Worm (Caenorhabditis elegans) whole organism, L4 larva: ENCODE results near the gene R01B10.3.
"Not testable (repeated sequence)": the region's sequence is repeated elsewhere in the genome, so short reads cannot be mapped to it uniquely, and the experiment has no call there.

Experiments
- F44E2.7 ChIP-seq: fragments of 200-800 bp; sonication (Bioruptor generic); IDR thresholded peaks from 2 replicates; pipeline ENCODE4 v2.1.2; 2022; ENCODE audit warnings: missing genetic modification characterization, missing compliant biosample characterization
- T26A8.4 ChIP-seq: fragments of 200-800 bp; sonication (Bioruptor generic); IDR thresholded peaks from 2 replicates; pipeline ENCODE4 v1.3.6; 2022; ENCODE audit warnings: missing genetic modification characterization, missing compliant biosample characterization
- Y48G9A.11 ChIP-seq: fragments of 200-800 bp; sonication (Bioruptor generic); IDR thresholded peaks from 2 replicates; pipeline ENCODE4 v1.3.6; 2022; ENCODE audit warnings: missing genetic modification reagents, missing genetic modification characterization, missing compliant biosample characterization
- ZK337.2 ChIP-seq: fragments of 200-800 bp; sonication (Bioruptor generic); IDR thresholded peaks from 2 replicates; pipeline ENCODE4 v1.3.6; 2022; ENCODE audit warnings: missing genetic modification reagents, missing genetic modification characterization, missing compliant biosample characterization
- ZK546.5 ChIP-seq, 2 experiments: sonication (generic microtip); optimal IDR thresholded peaks; 2 replicates each; lab custom pipeline; 2017; ENCODE audit warnings: missing biosample characterization in 2 of 2, missing genetic modification characterization in 2 of 2
- aha-1 ChIP-seq: fragments of 150-350 bp; peaks from one replicate; lab custom pipeline; 2014; ENCODE audit warnings: missing biosample characterization, missing genetic modification characterization
- attf-4 ChIP-seq: sonication (generic microtip); optimal IDR thresholded peaks from 3 replicates; lab custom pipeline; 2017; ENCODE audit warnings: missing biosample characterization, missing genetic modification characterization
- ceh-62 ChIP-seq: sonication (generic microtip); optimal IDR thresholded peaks from 2 replicates; lab custom pipeline; 2017; ENCODE audit warnings: missing biosample characterization, missing genetic modification characterization
- daf-16 ChIP-seq, 3 experiments: sonication (generic microtip); optimal IDR thresholded peaks; 2 replicates each; lab custom pipeline; 2016 to 2017; ENCODE audit warnings: missing genetic modification characterization in 3 of 3, missing genetic modification reagents in 3 of 3, mild to moderate bottlenecking in 2 of 3, missing compliant biosample characterization in 2 of 3, missing biosample characterization in 1 of 3, moderate library complexity in 1 of 3
- dve-1 ChIP-seq: sonication (generic microtip); optimal IDR thresholded peaks from 2 replicates; lab custom pipeline; 2017; ENCODE audit warnings: antibody characterized with exemption, mild to moderate bottlenecking, missing genetic modification characterization, missing compliant biosample characterization; ENCODE audit not compliant: insufficient read depth
- egl-27 ChIP-seq: sonication (generic microtip); optimal IDR thresholded peaks from 3 replicates; lab custom pipeline; 2017; ENCODE audit warnings: missing biosample characterization, missing genetic modification reagents, missing genetic modification characterization
- egl-43 ChIP-seq: fragments of 200-800 bp; sonication (Bioruptor generic); IDR thresholded peaks from 2 replicates; pipeline ENCODE4 v1.3.6; 2022; ENCODE audit warnings: missing genetic modification reagents, missing genetic modification characterization, missing compliant biosample characterization
- gei-8 ChIP-seq: fragments of 200-800 bp; sonication (Bioruptor generic); optimal IDR thresholded peaks from 2 replicates; lab custom pipeline; 2018; ENCODE audit warnings: mild to moderate bottlenecking, missing genetic modification characterization, missing compliant biosample characterization
- hlh-11 ChIP-seq: fragments of 200-800 bp; sonication (Bioruptor generic); optimal IDR thresholded peaks from 2 replicates; lab custom pipeline; 2018; ENCODE audit warnings: mild to moderate bottlenecking, missing genetic modification characterization, missing compliant biosample characterization
- jun-1 ChIP-seq: fragments of 150-350 bp; optimal IDR thresholded peaks from 2 replicates; lab custom pipeline; 2014; ENCODE audit warnings: missing biosample characterization, missing genetic modification reagents, missing genetic modification characterization
- lin-13 ChIP-seq: fragments of 150-350 bp; optimal IDR thresholded peaks from 2 replicates; lab custom pipeline; 2014; ENCODE audit warnings: missing biosample characterization, missing genetic modification reagents, missing genetic modification characterization
- lin-15B ChIP-seq: fragments of 150-350 bp; sonication (generic microtip); optimal IDR thresholded peaks from 3 replicates; lab custom pipeline; 2014; ENCODE audit warnings: missing biosample characterization, missing genetic modification characterization
- lin-29 ChIP-seq: fragments of 200-800 bp; sonication (Bioruptor generic); IDR thresholded peaks from 2 replicates; pipeline ENCODE4 v1.3.6; 2022; ENCODE audit warnings: missing genetic modification reagents, missing genetic modification characterization, missing compliant biosample characterization
- lir-3 ChIP-seq: sonication (generic microtip); optimal IDR thresholded peaks from 2 replicates; lab custom pipeline; 2016; ENCODE audit warnings: mild to moderate bottlenecking, missing genetic modification characterization, missing compliant biosample characterization
- mdl-1 ChIP-seq, 2 experiments: fragments of 150-350 bp in 1 of 2; sonication (generic microtip) in 1 of 2; optimal IDR thresholded peaks; 2 replicates each; lab custom pipeline; 2014 to 2017; ENCODE audit warnings: missing biosample characterization in 2 of 2, missing genetic modification characterization in 2 of 2
- nhr-25 ChIP-seq: sonication (generic microtip); optimal IDR thresholded peaks from 2 replicates; lab custom pipeline; 2017; ENCODE audit warnings: missing genetic modification characterization, mild to moderate bottlenecking, missing compliant biosample characterization, antibody characterized with exemption, moderate library complexity, borderline replicate concordance; ENCODE audit not compliant: insufficient read depth
- nhr-48 ChIP-seq: sonication (generic microtip); optimal IDR thresholded peaks from 2 replicates; lab custom pipeline; 2016; ENCODE audit warnings: mild to moderate bottlenecking, missing genetic modification characterization, missing compliant biosample characterization
- nhr-6 ChIP-seq: fragments of 150-350 bp; optimal IDR thresholded peaks from 2 replicates; lab custom pipeline; 2014; ENCODE audit warnings: missing biosample characterization, missing genetic modification characterization
- pha-4 ChIP-seq, 2 experiments: fragments of 150-350 bp in 1 of 2; fragments of 200-800 bp in 1 of 2; sonication (Bioruptor generic) in 1 of 2; IDR thresholded peaks in 1 of 2; optimal IDR thresholded peaks in 1 of 2; 2 replicates each; pipeline versions ENCODE4 v1.3.6 to Lab custom; 2014 to 2022; ENCODE audit warnings: missing genetic modification characterization in 2 of 2, missing genetic modification reagents in 2 of 2, missing biosample characterization in 1 of 2, missing compliant biosample characterization in 1 of 2
- pqm-1 ChIP-seq: sonication (generic microtip); optimal IDR thresholded peaks from 2 replicates; lab custom pipeline; 2017; ENCODE audit warnings: missing biosample characterization, missing genetic modification characterization
- saeg-2 ChIP-seq: fragments of 200-800 bp; sonication (Bioruptor generic); IDR thresholded peaks from 2 replicates; pipeline ENCODE4 v1.3.6; 2022; ENCODE audit warnings: missing genetic modification reagents, missing genetic modification characterization, missing compliant biosample characterization
- set-16 ChIP-seq: fragments of 200-800 bp; sonication (Bioruptor generic); IDR thresholded peaks from 2 replicates; pipeline ENCODE4 v1.3.6; 2022; ENCODE audit warnings: missing genetic modification reagents, missing genetic modification characterization, missing compliant biosample characterization
- skn-1 ChIP-seq: fragments of 150-350 bp; optimal IDR thresholded peaks from 2 replicates; lab custom pipeline; 2014; ENCODE audit warnings: missing biosample characterization, missing genetic modification characterization
- spr-1 ChIP-seq: sonication (generic microtip); optimal IDR thresholded peaks from 2 replicates; lab custom pipeline; 2016; ENCODE audit warnings: mild to moderate bottlenecking, missing genetic modification characterization, missing compliant biosample characterization
- spr-3 ChIP-seq: fragments of 200-800 bp; sonication (Bioruptor generic); optimal IDR thresholded peaks from 2 replicates; lab custom pipeline; 2018; ENCODE audit warnings: mild to moderate bottlenecking, missing genetic modification characterization, missing compliant biosample characterization
- tra-1 ChIP-seq: fragments of 200-800 bp; sonication (Bioruptor generic); IDR thresholded peaks from 2 replicates; pipeline ENCODE4 v1.3.6; 2022; ENCODE audit warnings: missing genetic modification reagents, missing genetic modification characterization, missing compliant biosample characterization
- ztf-7 ChIP-seq: fragments of 150-350 bp; optimal IDR thresholded peaks from 2 replicates; lab custom pipeline; 2014; ENCODE audit warnings: missing biosample characterization, missing genetic modification characterization

Gene R01B10.3

DNA sequence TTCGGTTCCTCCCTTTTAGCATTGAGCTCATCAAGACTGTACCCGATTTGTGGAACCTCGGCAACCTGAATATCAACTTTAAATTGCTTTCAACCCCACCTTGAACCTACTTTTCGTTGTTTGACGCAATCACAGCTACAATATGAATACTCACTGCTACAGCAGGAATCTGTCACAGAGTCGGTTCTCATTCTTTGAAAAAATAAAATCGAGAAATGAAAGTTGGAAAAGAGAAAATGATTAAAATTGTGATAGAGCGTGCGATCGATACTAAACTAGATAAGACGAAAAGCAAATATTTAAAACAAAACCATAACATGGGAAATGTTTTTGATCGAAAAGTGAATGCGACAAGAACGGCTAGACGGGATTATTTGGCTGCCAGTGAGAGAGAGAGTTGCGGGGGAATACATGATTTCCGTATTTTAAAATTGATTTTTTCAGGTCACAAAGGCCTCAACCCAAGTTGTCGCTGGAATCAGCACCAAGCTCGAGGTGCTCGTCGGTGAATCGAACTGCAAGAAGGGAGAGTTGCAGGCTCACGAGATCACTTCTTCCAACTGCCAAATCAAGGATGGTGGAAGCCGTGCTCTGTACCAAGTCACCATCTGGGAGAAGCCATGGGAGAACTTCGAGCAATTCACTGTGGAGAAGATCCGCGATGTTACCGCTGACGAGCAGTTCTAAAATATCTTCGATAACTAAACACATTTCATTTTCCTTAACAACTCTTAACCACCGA is at the start of gene R01B10.3:
Gene R01B10.3 (minus strand): TSS at position 277 of the 742 bp plus-strand sequence.
- TF ChIP-seq egl-43 (GFP tag; lab: Robert Waterston, UW): 0 out of 2 replicates have a peak, but pooled peaks have one; percentile 24
- TF ChIP-seq Y48G9A.11: 0 out of 2 replicates have a peak, but pooled peaks have one; percentile 31
- TF ChIP-seq lin-29 (GFP tag; lab: Robert Waterston, UW): no peak
- no peak for TF ChIP-seq daf-16 (GFP tag; optimal IDR thresholded peaks at IDR 0.05; lab: Kevin White, UChicago)
- TF ChIP-seq daf-16 (tag; optimal IDR thresholded peaks at IDR 0.05; lab: Kevin White, UChicago): peak; percentile 12
- no peak for TF ChIP-seq skn-1 (tag; lab: Kevin White, UChicago)
- TF ChIP-seq dve-1 (tag; lab: Kevin White, UChicago): peak; percentile 0
- peak; percentile 9; the same call in 1 of the 2 replicates for TF ChIP-seq T26A8.4
- no peak for TF ChIP-seq nhr-6 (tag; lab: Kevin White, UChicago)

DNA sequence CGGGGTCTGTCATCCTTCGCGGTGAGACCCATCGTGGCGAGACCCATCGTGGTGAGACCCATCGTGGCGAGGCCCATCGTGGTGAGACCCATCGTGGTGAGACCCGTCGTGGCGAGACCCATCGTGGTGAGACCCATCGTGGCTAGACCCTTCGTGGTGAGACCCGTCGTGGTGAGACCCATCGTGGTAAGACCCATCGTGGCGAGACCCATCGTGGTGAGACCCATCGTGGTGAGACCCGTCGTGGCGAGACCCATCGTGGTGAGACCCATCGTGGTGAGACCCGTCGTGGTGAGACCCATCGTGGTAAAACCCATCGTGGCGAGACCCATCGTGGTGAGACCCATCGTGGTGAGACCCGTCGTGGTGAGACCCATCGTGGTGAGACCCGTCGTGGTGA is 46.7 kb upstream of the R01B10.3 start:
- peak; percentile 71 for TF ChIP-seq set-16 (GFP tag; lab: Robert Waterston, UW)

DNA sequence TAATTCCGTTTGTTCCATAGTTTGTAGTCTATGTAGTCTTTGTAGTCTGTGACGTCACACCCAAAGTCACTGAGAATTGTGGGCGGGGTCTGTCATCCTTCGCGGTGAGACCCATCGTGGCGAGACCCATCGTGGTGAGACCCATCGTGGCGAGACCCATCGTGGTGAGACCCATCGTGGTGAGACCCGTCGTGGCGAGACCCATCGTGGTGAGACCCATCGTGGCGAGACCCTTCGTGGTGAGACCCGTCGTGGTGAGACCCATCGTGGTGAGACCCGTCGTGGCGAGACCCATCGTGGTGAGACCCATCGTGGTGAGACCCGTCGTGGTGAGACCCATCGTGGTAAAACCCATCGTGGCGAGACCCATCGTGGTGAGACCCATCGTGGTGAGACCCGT is 26.6 kb upstream of the R01B10.3 start:
- TF ChIP-seq set-16 (GFP tag; lab: Robert Waterston, UW) (peak; percentile 88; the same call in 1 of the 2 replicates), tra-1 (GFP tag; lab: Robert Waterston, UW) (0 out of 2 replicates have a peak, but pooled peaks have one; percentile 5)
- TF ChIP-seq, all 104 proteins: peak for 2; not testable (repeated sequence) for 102

DNA sequence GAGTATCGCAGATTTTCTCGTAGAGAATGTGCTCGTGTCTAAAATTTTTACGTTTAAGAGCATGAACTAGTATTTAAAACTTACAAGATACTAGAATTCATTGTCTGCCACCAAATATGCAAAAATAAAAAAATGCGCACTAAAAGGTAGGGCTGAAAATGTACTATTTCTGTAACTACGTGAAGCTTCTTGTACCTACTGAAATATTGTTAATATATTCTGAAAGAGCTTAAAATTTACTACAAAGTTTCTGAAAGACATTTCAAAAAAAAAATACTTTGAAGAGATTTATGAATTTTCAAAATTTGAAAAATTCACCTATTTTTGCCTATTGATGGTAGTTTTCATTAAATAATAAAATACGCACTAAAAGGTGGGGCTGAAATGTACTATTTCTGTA is 25.0 kb upstream of the R01B10.3 start, which contains the start of gene fbxa-214:
Gene fbxa-214 (minus strand): TSS at position 101 of the 400 bp plus-strand sequence.
- not testable (repeated sequence) for TF ChIP-seq lin-15B, jun-1, ceh-62 (tag; lab: Kevin White, UChicago)

DNA sequence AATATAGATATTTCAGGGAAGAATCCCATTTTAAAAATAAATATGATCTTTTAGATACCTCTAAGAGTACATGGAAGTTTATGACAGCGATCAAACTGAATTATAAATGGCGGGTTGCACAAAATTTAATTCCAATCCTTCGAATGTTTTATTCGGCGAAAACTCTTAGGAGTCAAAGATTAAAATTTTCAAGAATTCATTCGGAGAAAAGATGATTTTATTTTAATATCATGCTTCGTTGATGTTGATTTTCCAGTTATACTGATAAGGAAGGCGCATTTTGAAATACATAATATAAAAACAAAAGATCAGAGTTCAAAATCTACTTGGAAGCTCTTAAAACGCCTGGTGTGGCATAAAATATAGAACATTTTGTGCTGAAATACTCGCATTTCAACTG is 22.2 kb upstream of the R01B10.3 start, which contains the start of gene srh-10:
Gene srh-10 (minus strand): TSS at position 29 of the 400 bp plus-strand sequence.
- no peak for TF ChIP-seq attf-4
- no peak for TF ChIP-seq tra-1 (GFP tag; lab: Robert Waterston, UW)
- no peak for TF ChIP-seq lin-13

DNA sequence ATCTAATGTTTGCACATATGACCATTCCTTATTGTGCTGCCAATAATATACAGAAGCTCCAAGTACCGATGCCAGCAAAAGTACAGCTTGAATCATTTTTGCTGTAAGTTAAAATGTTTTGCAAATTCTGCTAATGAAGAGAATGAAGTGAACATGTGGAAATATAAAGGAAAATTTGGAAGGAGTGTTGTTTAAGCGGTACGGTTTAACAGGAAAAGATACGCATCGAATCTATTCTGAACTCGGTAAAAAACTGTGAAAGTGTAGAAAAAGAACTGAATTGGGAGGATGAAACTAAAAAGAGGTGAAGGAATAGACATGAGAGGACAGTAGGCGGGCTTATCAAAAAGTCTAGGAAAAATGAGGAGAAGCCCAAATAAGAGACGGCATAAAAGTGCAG is 18.4 kb upstream of the R01B10.3 start, which contains the start of gene Y38A10A.2:
Gene Y38A10A.2 (minus strand): TSS at position 101 of the 400 bp plus-strand sequence.
- TF ChIP-seq lir-3 (tag; lab: Kevin White, UChicago) (no peak), spr-1 (tag; lab: Kevin White, UChicago) (no peak), jun-1 (tag; lab: Kevin White, UChicago) (no peak), egl-27 (tag; lab: Kevin White, UChicago) (no peak), aha-1 (tag; lab: Kevin White, UChicago) (peak; percentile 10)

DNA sequence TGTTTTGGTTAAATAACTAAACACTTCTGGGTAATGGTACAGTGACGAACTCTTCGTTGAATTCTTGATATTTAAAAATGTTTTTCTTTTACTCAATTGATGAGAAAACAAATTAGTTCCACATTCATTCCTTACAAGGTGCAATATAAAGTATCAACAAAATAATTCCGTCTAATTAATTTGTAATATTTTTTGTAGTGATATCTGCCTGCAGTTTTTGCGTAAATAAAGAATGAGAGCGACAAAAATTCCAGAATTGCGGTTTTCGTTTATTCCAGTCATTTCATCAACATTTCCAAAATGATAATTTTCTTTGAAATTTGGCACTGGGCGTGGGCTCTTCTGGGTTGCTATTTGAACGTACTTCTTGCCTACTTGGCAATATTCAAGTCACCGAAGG is 10.4 kb upstream of the R01B10.3 start, which contains the start of gene srd-20:
Gene srd-20 (plus strand): TSS at position 301 of the 400 bp plus-strand sequence.
- no peak for TF ChIP-seq gei-8 (GFP tag; lab: Kevin White, UChicago)
- no peak for TF ChIP-seq F44E2.7 (GFP tag; lab: Robert Waterston, UW)
- TF ChIP-seq spr-3 (GFP tag; lab: Kevin White, UChicago): no peak
- TF ChIP-seq nhr-6 (tag; lab: Kevin White, UChicago): no peak
- TF ChIP-seq ztf-7 (tag; lab: Kevin White, UChicago): no peak
- TF ChIP-seq ZK546.5 (tag; optimal IDR thresholded peaks at IDR 0.05; lab: Kevin White, UChicago): no peak
- TF ChIP-seq tra-1 (GFP tag; lab: Robert Waterston, UW): no peak
- no peak for TF ChIP-seq hlh-11 (tag; lab: Kevin White, UChicago)
- no peak for TF ChIP-seq mdl-1 (tag; optimal IDR thresholded peaks at IDR 0.05; lab: Kevin White, UChicago)
- no peak for TF ChIP-seq lin-15B (tag; lab: Kevin White, UChicago)
- no peak for TF ChIP-seq nhr-25 (tag; lab: Kevin White, UChicago)
- no peak for TF ChIP-seq pqm-1 (tag; lab: Kevin White, UChicago)
- no peak for TF ChIP-seq pha-4 (GFP tag; IDR thresholded peaks at IDR 0.05; lab: Robert Waterston, UW)
- no peak for TF ChIP-seq pha-4 (tag; optimal IDR thresholded peaks at IDR 0.05; lab: Kevin White, UChicago)
- TF ChIP-seq saeg-2 (GFP tag; lab: Robert Waterston, UW): no peak
- TF ChIP-seq ZK337.2 (GFP tag; lab: Robert Waterston, UW): no peak
- no peak for TF ChIP-seq nhr-48 (tag; lab: Kevin White, UChicago)
- TF ChIP-seq, all 104 proteins: peak for 0
